Worm (Caenorhabditis elegans) whole organism, L3 larva: ENCODE results near the gene str-155.

Experiments used
- R02D3.7 ChIP-seq: fragments of 150-350 bp; optimal IDR thresholded peaks from 2 replicates; lab custom pipeline; 2014; ENCODE audit warnings: missing biosample characterization, missing genetic modification characterization
- ama-1 ChIP-seq: fragments of 150-350 bp; optimal IDR thresholded peaks from 2 replicates; lab custom pipeline; 2018
- ceh-82 ChIP-seq: fragments of 150-350 bp; optimal IDR thresholded peaks from 2 replicates; lab custom pipeline; 2014; ENCODE audit warnings: missing biosample characterization, missing genetic modification characterization
- daf-12 ChIP-seq: fragments of 150-350 bp; optimal IDR thresholded peaks from 2 replicates; lab custom pipeline; 2014; ENCODE audit warnings: missing biosample characterization, missing genetic modification reagents, missing genetic modification characterization
- elt-2 ChIP-seq: sonication (generic microtip); optimal IDR thresholded peaks from 2 replicates; lab custom pipeline; 2016; ENCODE audit warnings: missing genetic modification reagents, mild to moderate bottlenecking, missing genetic modification characterization, missing compliant biosample characterization
- eor-1 ChIP-seq, 2 experiments: fragments of 150-350 bp; optimal IDR thresholded peaks; 2 replicates each; lab custom pipeline; 2014 to 2018; ENCODE audit warnings: missing biosample characterization in 2 of 2, missing genetic modification characterization in 2 of 2
- hmg-11 ChIP-seq: sonication (generic microtip); optimal IDR thresholded peaks from 2 replicates; lab custom pipeline; 2016; ENCODE audit warnings: missing genetic modification characterization, missing compliant biosample characterization
- lin-15B ChIP-seq: fragments of 150-350 bp; optimal IDR thresholded peaks from 2 replicates; lab custom pipeline; 2014; ENCODE audit warnings: missing biosample characterization, missing genetic modification characterization
- lin-39 ChIP-seq: fragments of 150-350 bp; optimal IDR thresholded peaks from 2 replicates; lab custom pipeline; 2018; ENCODE audit warnings: missing biosample characterization, missing genetic modification reagents, missing genetic modification characterization
- lsy-12 ChIP-seq: sonication (generic microtip); optimal IDR thresholded peaks from 2 replicates; lab custom pipeline; 2016; ENCODE audit warnings: mild to moderate bottlenecking, missing genetic modification characterization, missing compliant biosample characterization
- mml-1 ChIP-seq: fragments of 150-350 bp; sonication (generic microtip); optimal IDR thresholded peaks from 3 replicates; lab custom pipeline; 2014; ENCODE audit warnings: missing biosample characterization, missing genetic modification characterization
- nfya-1 ChIP-seq: sonication (generic microtip); optimal IDR thresholded peaks from 2 replicates; lab custom pipeline; 2017; ENCODE audit warnings: missing genetic modification characterization, mild to moderate bottlenecking, missing compliant biosample characterization, antibody characterized with exemption, moderate library complexity; ENCODE audit not compliant: insufficient read depth
- nhr-12 ChIP-seq: fragments of 150-350 bp; optimal IDR thresholded peaks from 2 replicates; lab custom pipeline; 2014; ENCODE audit warnings: missing biosample characterization, missing genetic modification characterization
- nhr-23 ChIP-seq: fragments of 150-350 bp; optimal IDR thresholded peaks from 2 replicates; lab custom pipeline; 2014; ENCODE audit warnings: missing biosample characterization, missing genetic modification reagents, missing genetic modification characterization
- nhr-237 ChIP-seq: fragments of 150-350 bp; optimal IDR thresholded peaks from 2 replicates; lab custom pipeline; 2014; ENCODE audit warnings: missing biosample characterization, missing genetic modification characterization
- nhr-25 ChIP-seq: sonication (generic microtip); optimal IDR thresholded peaks from 2 replicates; lab custom pipeline; 2017; ENCODE audit warnings: missing biosample characterization, missing genetic modification characterization
- nhr-28 ChIP-seq: fragments of 150-350 bp; optimal IDR thresholded peaks from 2 replicates; lab custom pipeline; 2014; ENCODE audit warnings: missing biosample characterization, missing genetic modification characterization
- nhr-67 ChIP-seq: fragments of 150-350 bp; optimal IDR thresholded peaks from 2 replicates; lab custom pipeline; 2014; ENCODE audit warnings: missing biosample characterization, missing genetic modification characterization
- nhr-76 ChIP-seq: fragments of 150-350 bp; sonication (generic microtip); optimal IDR thresholded peaks from 5 replicates; lab custom pipeline; 2014; ENCODE audit warnings: missing biosample characterization, missing genetic modification characterization
- nhr-77 ChIP-seq: fragments of 150-350 bp; optimal IDR thresholded peaks from 2 replicates; lab custom pipeline; 2014; ENCODE audit warnings: missing biosample characterization, missing genetic modification characterization
- pqm-1 ChIP-seq: fragments of 150-350 bp; optimal IDR thresholded peaks from 2 replicates; lab custom pipeline; 2017; ENCODE audit warnings: missing biosample characterization, missing genetic modification characterization, inconsistent platforms
- sea-2 ChIP-seq: fragments of 150-350 bp; sonication (generic microtip); optimal IDR thresholded peaks from 4 replicates; lab custom pipeline; 2014; ENCODE audit warnings: missing biosample characterization, missing genetic modification reagents, missing genetic modification characterization
- skn-1 ChIP-seq: fragments of 150-350 bp; optimal IDR thresholded peaks from 2 replicates; lab custom pipeline; 2014; ENCODE audit warnings: missing biosample characterization, missing genetic modification characterization
- unc-39 ChIP-seq: sonication (generic microtip); optimal IDR thresholded peaks from 4 replicates; lab custom pipeline; 2017; ENCODE audit warnings: missing biosample characterization, missing genetic modification characterization
- unc-62 ChIP-seq: fragments of 150-350 bp; sonication (generic microtip); optimal IDR thresholded peaks from 4 replicates; lab custom pipeline; 2014; ENCODE audit warnings: missing biosample characterization, missing genetic modification reagents, missing genetic modification characterization
- zag-1 ChIP-seq: fragments of 150-350 bp; optimal IDR thresholded peaks from 2 replicates; lab custom pipeline; 2014; ENCODE audit warnings: missing biosample characterization, missing genetic modification characterization
- ztf-11 ChIP-seq: fragments of 150-350 bp; optimal IDR thresholded peaks from 2 replicates; lab custom pipeline; 2014; ENCODE audit warnings: missing biosample characterization, missing genetic modification characterization

The str-155 gene

ce11 chrIV:4960623-4961022 lies 44.8 kb downstream of the str-155 start, which contains the start of gene str-164:
Gene str-164 (plus strand): TSS chrIV:4960735.
- TF ChIP-seq daf-12 (tag; lab: Kevin White, UChicago) = no peak
- TF ChIP-seq ceh-82 (tag; lab: Kevin White, UChicago) = no peak
- TF ChIP-seq pqm-1 (tag; lab: Kevin White, UChicago) = no peak
- TF ChIP-seq nhr-77 (tag; lab: Kevin White, UChicago) = no peak
- no peak for TF ChIP-seq nhr-23 (tag; lab: Kevin White, UChicago)
- TF ChIP-seq ama-1 (lab: Kevin White, UChicago) = no peak
- TF ChIP-seq ztf-11 (tag; lab: Kevin White, UChicago) = no peak
- TF ChIP-seq lsy-12 = no peak
- no peak for TF ChIP-seq nhr-76
- TF ChIP-seq lin-39 (tag; lab: Kevin White, UChicago) = no peak
- no peak for TF ChIP-seq nhr-237 (tag; lab: Kevin White, UChicago)
- no peak for TF ChIP-seq unc-39

DNA sequence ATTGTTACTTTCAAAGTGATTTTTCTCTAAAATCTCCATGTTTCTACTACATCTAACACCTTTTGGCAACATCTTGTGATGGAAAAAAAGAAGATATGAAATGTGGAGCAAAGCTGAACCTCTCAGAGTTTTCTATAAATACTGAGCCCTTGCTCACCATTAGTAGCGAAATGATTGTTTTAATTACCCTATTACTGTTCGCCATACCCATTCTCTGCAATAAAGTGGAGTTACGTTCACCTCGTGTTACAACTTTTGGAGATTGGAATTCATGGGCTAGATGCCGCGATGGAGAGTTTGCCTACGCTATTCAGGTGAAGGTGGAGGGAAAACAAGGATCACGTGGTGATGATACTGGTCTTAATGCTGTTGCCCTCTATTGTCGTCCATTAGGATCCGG lies 48.0 kb downstream of the str-155 start, which contains the start of gene txt-3:
TSS of gene txt-3 (plus strand) at position 125 of the 400 bp plus-strand sequence.
- TF ChIP-seq unc-62 (no peak), daf-12 (tag; lab: Kevin White, UChicago) (no peak), mml-1 (tag; lab: Kevin White, UChicago) (no peak), nhr-28 (tag; lab: Kevin White, UChicago) (no peak), hmg-11 (no peak), skn-1 (tag; lab: Kevin White, UChicago) (no peak), R02D3.7 (tag; lab: Kevin White, UChicago) (no peak), nfya-1 (no peak), elt-2 (tag; lab: Kevin White, UChicago) (no peak), lin-15B (tag; lab: Kevin White, UChicago) (no peak), lin-39 (tag; lab: Kevin White, UChicago) (no peak), ama-1 (lab: Kevin White, UChicago) (no peak), nhr-12 (tag; lab: Kevin White, UChicago) (no peak), ztf-11 (tag; lab: Kevin White, UChicago) (no peak), zag-1 (tag; lab: Kevin White, UChicago) (no peak), eor-1 (tag; optimal IDR thresholded peaks at IDR 0.05; lab: Kevin White, UChicago) (no peak), nhr-25 (tag; lab: Kevin White, UChicago) (no peak), nhr-67 (tag; lab: Kevin White, UChicago) (no peak), sea-2 (GFP tag; lab: Kevin White, UChicago) (no peak)
